Worm (Caenorhabditis elegans): ENCODE data around the gene K10G6.9.

- TF ChIP-seq spr-3 (GFP tag; optimal IDR thresholded peaks at IDR 0.05) (no peak), snpc-4 (tag; optimal IDR thresholded peaks at IDR 0.05) (no peak), ceh-20 (GFP tag; IDR thresholded peaks at IDR 0.05) (no peak), ces-1 (GFP tag; optimal IDR thresholded peaks at IDR 0.05) (no peak), aha-1 (tag) (no peak), lin-39 (tag; optimal IDR thresholded peaks at IDR 0.05) (no peak), ama-1 (optimal IDR thresholded peaks at IDR 0.05) (no peak), lim-7 (GFP tag; IDR thresholded peaks at IDR 0.05) (no peak), unc-130 (GFP tag; optimal IDR thresholded peaks at IDR 0.05) (no peak), F44E2.7 (GFP tag; IDR thresholded peaks at IDR 0.05) (no peak), zag-1 (tag; optimal IDR thresholded peaks at IDR 0.05) (no peak), pha-4 (GFP tag; IDR thresholded peaks at IDR 0.05) (no peak), pha-4 (tag; optimal IDR thresholded peaks at IDR 0.05) (no peak), mdl-1 (tag; optimal IDR thresholded peaks at IDR 0.05) (no peak), egl-27 (tag; optimal IDR thresholded peaks at IDR 0.05) (no peak)
Measured at ce11 chrII:3934085-3934484, 38.0 kb upstream of the K10G6.9 start, which contains the start of gene Y14H12B.1.
